Fruit fly (Drosophila melanogaster) whole organism, wandering third instar larva: ENCODE results near the gene CG12539.

Experiments
- Abd-B ChIP-seq: fragments of >200 bp; optimal IDR thresholded peaks from 2 replicates; lab custom pipeline; 2017; ENCODE audit warnings: missing biosample characterization, missing genetic modification characterization
- CG32264 ChIP-seq: fragments of 200-800 bp; sonication (Bioruptor generic); optimal IDR thresholded peaks from 2 replicates; lab custom pipeline; 2016; ENCODE audit warnings: missing biosample characterization, missing genetic modification characterization
- CG9705 ChIP-seq: fragments of 200-800 bp; sonication (Bioruptor generic); optimal IDR thresholded peaks from 2 replicates; lab custom pipeline; 2018; ENCODE audit warnings: missing biosample characterization, mild to moderate bottlenecking, missing genetic modification characterization
- CrebA ChIP-seq: fragments of 200-800 bp; sonication (Bioruptor generic); optimal IDR thresholded peaks from 2 replicates; lab custom pipeline; 2016; ENCODE audit warnings: missing biosample characterization, mild to moderate bottlenecking, missing genetic modification characterization, borderline replicate concordance
- Dfd ChIP-seq: fragments of >200 bp; optimal IDR thresholded peaks from 2 replicates; lab custom pipeline; 2017; ENCODE audit warnings: missing biosample characterization, missing genetic modification characterization
- Dif ChIP-seq: fragments of 200-275, 200-300 bp; sonication (Bioruptor generic); optimal IDR thresholded peaks from 2 replicates; lab custom pipeline; 2018; ENCODE audit warnings: missing biosample characterization, missing genetic modification characterization; ENCODE audit not compliant: partially characterized antibody
- GATAd ChIP-seq: sonication (Bioruptor generic); optimal IDR thresholded peaks from 2 replicates; lab custom pipeline; 2016; ENCODE audit warnings: missing biosample characterization, missing genetic modification characterization
- HLH106 ChIP-seq: fragments of 200-800 bp; optimal IDR thresholded peaks from 3 replicates; lab custom pipeline; 2019; ENCODE audit warnings: missing biosample characterization, mild to moderate bottlenecking, missing genetic modification characterization, moderate library complexity
- Hnf4 ChIP-seq: fragments of 200-800 bp; sonication (Bioruptor generic); optimal IDR thresholded peaks from 2 replicates; lab custom pipeline; 2016; ENCODE audit warnings: missing biosample characterization, mild to moderate bottlenecking, missing genetic modification characterization
- Hr78 ChIP-seq: fragments of >200 bp; optimal IDR thresholded peaks from 2 replicates; lab custom pipeline; 2017; ENCODE audit warnings: missing biosample characterization, missing genetic modification characterization
- Hr83 ChIP-seq: fragments of 200-300 bp; sonication (Bioruptor generic); optimal IDR thresholded peaks from 2 replicates; lab custom pipeline; 2016; ENCODE audit warnings: missing biosample characterization, mild to moderate bottlenecking, missing genetic modification characterization, moderate library complexity; ENCODE audit not compliant: poor library complexity, severe bottlenecking
- Mio ChIP-seq: sonication (Bioruptor generic); optimal IDR thresholded peaks from 2 replicates; lab custom pipeline; 2016; ENCODE audit warnings: missing biosample characterization, missing genetic modification characterization
- Myc ChIP-seq: fragments of >200 bp; optimal IDR thresholded peaks from 2 replicates; lab custom pipeline; 2017
- N ChIP-seq: fragments of >200 bp; optimal IDR thresholded peaks from 2 replicates; lab custom pipeline; 2018; ENCODE audit warnings: missing biosample characterization, missing external identifiers, missing genetic modification characterization
- OdsH ChIP-seq: fragments of 200-800 bp; sonication (Bioruptor generic); optimal IDR thresholded peaks from 2 replicates; lab custom pipeline; 2016; ENCODE audit warnings: missing biosample characterization, mild to moderate bottlenecking, missing genetic modification characterization
- Rel ChIP-seq, 2 experiments: fragments of 200-800 bp; sonication (Bioruptor generic) in 1 of 2; optimal IDR thresholded peaks; 2 replicates in 1 of 2; 3 replicates in 1 of 2; lab custom pipeline; 2016 to 2019; ENCODE audit warnings: mild to moderate bottlenecking in 2 of 2, missing biosample characterization in 2 of 2, missing genetic modification characterization in 2 of 2, moderate library complexity in 1 of 2
- Sp1 ChIP-seq: fragments of 200-800 bp; sonication (Bioruptor generic); optimal IDR thresholded peaks from 3 replicates; lab custom pipeline; 2019; ENCODE audit warnings: missing biosample characterization, mild to moderate bottlenecking, missing genetic modification characterization, moderate library complexity
- br ChIP-seq: fragments of 200-800 bp; sonication (Bioruptor generic); optimal IDR thresholded peaks from 2 replicates; lab custom pipeline; 2016; ENCODE audit warnings: missing biosample characterization, missing genetic modification characterization
- brk ChIP-seq: fragments of 200-800 bp; sonication (Bioruptor generic); optimal IDR thresholded peaks from 2 replicates; lab custom pipeline; 2016; ENCODE audit warnings: missing biosample characterization, mild to moderate bottlenecking, missing genetic modification characterization
- dl ChIP-seq, 2 experiments: fragments of 175-275, 200-275 bp in 1 of 2; fragments of 200-275 bp in 1 of 2; sonication (Bioruptor generic); optimal IDR thresholded peaks; lab custom pipeline; 2018; ENCODE audit warnings: mild to moderate bottlenecking in 2 of 2, missing biosample characterization in 2 of 2, missing genetic modification characterization in 2 of 2, moderate library complexity in 2 of 2; ENCODE audit not compliant: partially characterized antibody in 2 of 2, insufficient read depth in 1 of 2
- dmrt93B ChIP-seq: fragments of 200-800 bp; sonication (Bioruptor generic); optimal IDR thresholded peaks from 2 replicates; lab custom pipeline; 2018; ENCODE audit warnings: missing biosample characterization, mild to moderate bottlenecking, missing genetic modification characterization
- dsf ChIP-seq: sonication (Bioruptor generic); optimal IDR thresholded peaks from 2 replicates; lab custom pipeline; 2016; ENCODE audit warnings: missing biosample characterization, missing genetic modification characterization, borderline replicate concordance
- ey ChIP-seq: fragments of 200-800 bp; sonication (Bioruptor generic); optimal IDR thresholded peaks from 2 replicates; lab custom pipeline; 2016; ENCODE audit warnings: missing biosample characterization, missing genetic modification characterization
- foxo ChIP-seq, 2 experiments: fragments of 200-800 bp; sonication (Bioruptor generic); optimal IDR thresholded peaks; 2 replicates in 1 of 2; 3 replicates in 1 of 2; lab custom pipeline; 2016 to 2017; ENCODE audit warnings: missing biosample characterization in 2 of 2, missing genetic modification characterization in 2 of 2
- fru ChIP-seq: fragments of 200-800 bp; sonication (Bioruptor generic); optimal IDR thresholded peaks from 3 replicates; lab custom pipeline; 2016; ENCODE audit warnings: missing biosample characterization, mild to moderate bottlenecking, missing genetic modification characterization
- h ChIP-seq: fragments of 200-800 bp; sonication (Bioruptor generic); optimal IDR thresholded peaks from 3 replicates; lab custom pipeline; 2016; ENCODE audit warnings: missing biosample characterization, mild to moderate bottlenecking, missing genetic modification characterization
- jim ChIP-seq: fragments of 175-275, 200-325 bp; sonication (Bioruptor generic); optimal IDR thresholded peaks from 2 replicates; lab custom pipeline; 2016; ENCODE audit warnings: missing biosample characterization, mild to moderate bottlenecking, missing genetic modification characterization
- psq ChIP-seq: fragments of 200-800 bp; sonication (Bioruptor generic); optimal IDR thresholded peaks from 3 replicates; lab custom pipeline; 2017; ENCODE audit warnings: missing biosample characterization, mild to moderate bottlenecking, missing genetic modification characterization, moderate library complexity
- rgr ChIP-seq: fragments of 200-800 bp; sonication (Bioruptor generic); optimal IDR thresholded peaks from 3 replicates; lab custom pipeline; 2016; ENCODE audit warnings: missing biosample characterization, mild to moderate bottlenecking, missing genetic modification characterization
- sage ChIP-seq: fragments of 200-800 bp; sonication (Bioruptor generic); optimal IDR thresholded peaks from 2 replicates; lab custom pipeline; 2016; ENCODE audit warnings: missing biosample characterization, mild to moderate bottlenecking, missing genetic modification characterization
- sv ChIP-seq: fragments of 200-800 bp; sonication (Bioruptor generic); optimal IDR thresholded peaks from 3 replicates; lab custom pipeline; 2016; ENCODE audit warnings: missing biosample characterization, missing genetic modification characterization
- tai ChIP-seq: sonication (Bioruptor generic); optimal IDR thresholded peaks from 2 replicates; lab custom pipeline; 2016; ENCODE audit warnings: missing biosample characterization, missing genetic modification characterization
- usp ChIP-seq: fragments of >200 bp; optimal IDR thresholded peaks from 2 replicates; lab custom pipeline; 2017; ENCODE audit warnings: missing biosample characterization, missing genetic modification characterization

The CG12539 gene

dm6 chrX:14844657-14845056, at the start of gene CG12539:
TSS of gene CG12539 (minus strand) at chrX:14844757.
- TF ChIP-seq Dif (GFP tag; lab: Kevin White, UChicago) (no peak), brk (no peak), dmrt93B (GFP tag; lab: Kevin White, UChicago) (no peak), Dfd (no peak), HLH106 (tag; lab: Kevin White, UChicago) (no peak), Myc (lab: Kevin White, UChicago) (no peak), Hr78 (GFP tag; lab: Kevin White, UChicago) (no peak), Hr83 (GFP tag; lab: Kevin White, UChicago) (no peak), CG32264 (no peak)
- TF ChIP-seq, all 38 proteins: peak for 0

- TF ChIP-seq fru (GFP tag; lab: Kevin White, UChicago) (no peak), sage (GFP tag; lab: Kevin White, UChicago) (no peak), Mio (no peak), rgr (GFP tag; lab: Kevin White, UChicago) (no peak), dl (GFP tag; optimal IDR thresholded peaks at IDR 0.05; lab: Kevin White, UChicago; ENCODE audit: insufficient read depth in 1 of 2, partially characterized antibody in 2 of 2) (no peak), CrebA (GFP tag; lab: Kevin White, UChicago) (no peak), sv (GFP tag; lab: Kevin White, UChicago) (no peak), CG32264 (no peak), h (GFP tag; lab: Kevin White, UChicago) (no peak), Rel (GFP tag; optimal IDR thresholded peaks at IDR 0.05; lab: Kevin White, UChicago) (no peak), Rel (tag; optimal IDR thresholded peaks at IDR 0.05; lab: Kevin White, UChicago) (no peak), tai (GFP tag; lab: Kevin White, UChicago) (no peak), GATAd (GFP tag; lab: Kevin White, UChicago) (no peak), Hnf4 (no peak), N (no peak), foxo (GFP tag; optimal IDR thresholded peaks at IDR 0.05; lab: Kevin White, UChicago) (no peak)
- TF ChIP-seq, all 38 proteins: peak for 0
Observed at dm6 chrX:14893872-14894271, 49.3 kb upstream of the CG12539 start.

- no peak for TF ChIP-seq jim (GFP tag; lab: Kevin White, UChicago)
- no peak for TF ChIP-seq Abd-B (GFP tag; lab: Kevin White, UChicago)
- peak in 1 of 2 experiments; percentile 23 for TF ChIP-seq foxo (GFP tag; optimal IDR thresholded peaks at IDR 0.05; lab: Kevin White, UChicago)
- TF ChIP-seq fru (GFP tag; lab: Kevin White, UChicago), result peak; percentile 6
Observed at dm6 chrX:14892303-14892702, 47.7 kb upstream of the CG12539 start.

- TF ChIP-seq CG32264, result no peak
- peak; percentile 15 for TF ChIP-seq Myc (lab: Kevin White, UChicago)
Observed at dm6 chrX:14885554-14885953, 41.0 kb upstream of the CG12539 start.

dm6 chrX:14883993-14884392, 39.4 kb upstream of the CG12539 start:
- no peak for TF ChIP-seq br (GFP tag; lab: Kevin White, UChicago)
- TF ChIP-seq Sp1 (GFP tag; lab: Kevin White, UChicago), result no peak
- TF ChIP-seq Abd-B (GFP tag; lab: Kevin White, UChicago), result no peak
- TF ChIP-seq tai (GFP tag; lab: Kevin White, UChicago), result no peak
- no peak for TF ChIP-seq Hnf4
- TF ChIP-seq Dif (GFP tag; lab: Kevin White, UChicago), result no peak
- TF ChIP-seq CG32264, result no peak
- no peak for TF ChIP-seq GATAd (GFP tag; lab: Kevin White, UChicago)
- TF ChIP-seq fru (GFP tag; lab: Kevin White, UChicago), result no peak
- no peak for TF ChIP-seq h (GFP tag; lab: Kevin White, UChicago)
- TF ChIP-seq dmrt93B (GFP tag; lab: Kevin White, UChicago), result no peak
- TF ChIP-seq OdsH, result no peak
- no peak for TF ChIP-seq foxo (GFP tag; optimal IDR thresholded peaks at IDR 0.05; lab: Kevin White, UChicago)
- TF ChIP-seq Hr78 (GFP tag; lab: Kevin White, UChicago), result no peak

dm6 chrX:14882536-14883118, 38.1 kb upstream of the CG12539 start, which contains the start of the genes CG45064 and CG45065:
TSS of gene CG45064 (minus strand) at chrX:14882586.
TSS of gene CG45065 (minus strand) at chrX:14882586.
- peak; percentile 90 for TF ChIP-seq rgr (GFP tag; lab: Kevin White, UChicago)
- TF ChIP-seq jim (GFP tag; lab: Kevin White, UChicago), result no peak
- no peak for TF ChIP-seq Myc (lab: Kevin White, UChicago)
- TF ChIP-seq tai (GFP tag; lab: Kevin White, UChicago), result peak; percentile 70
- TF ChIP-seq dl (GFP tag; optimal IDR thresholded peaks at IDR 0.05; lab: Kevin White, UChicago; ENCODE audit: insufficient read depth in 1 of 2, partially characterized antibody in 2 of 2), result no peak
- TF ChIP-seq foxo (GFP tag; optimal IDR thresholded peaks at IDR 0.05; lab: Kevin White, UChicago), result peak in 1 of 2 experiments; percentile 75
- no peak for TF ChIP-seq Hr78 (GFP tag; lab: Kevin White, UChicago)
- TF ChIP-seq sage (GFP tag; lab: Kevin White, UChicago), result peak; percentile 65
- TF ChIP-seq GATAd (GFP tag; lab: Kevin White, UChicago), result no peak
- peak; percentile 81 for TF ChIP-seq psq (GFP tag; lab: Kevin White, UChicago)
- TF ChIP-seq h (GFP tag; lab: Kevin White, UChicago), result peak; percentile 92
- TF ChIP-seq CG32264, result no peak
- TF ChIP-seq usp (GFP tag; lab: Kevin White, UChicago), result no peak
- no peak for TF ChIP-seq Hr83 (GFP tag; lab: Kevin White, UChicago)
- TF ChIP-seq Abd-B (GFP tag; lab: Kevin White, UChicago), result no peak
- TF ChIP-seq dmrt93B (GFP tag; lab: Kevin White, UChicago), result peak; percentile 57
- peak; percentile 78 for TF ChIP-seq Sp1 (GFP tag; lab: Kevin White, UChicago)
- peak; percentile 26 for TF ChIP-seq dsf (GFP tag; lab: Kevin White, UChicago)
- TF ChIP-seq ey (GFP tag; lab: Kevin White, UChicago), result peak; percentile 87
- peak; percentile 61 for TF ChIP-seq HLH106 (tag; lab: Kevin White, UChicago)
- TF ChIP-seq CG9705 (GFP tag; lab: Kevin White, UChicago), result peak; percentile 37
- peak; percentile 70 for TF ChIP-seq sv (GFP tag; lab: Kevin White, UChicago)
- TF ChIP-seq Mio, result no peak
- TF ChIP-seq Rel (GFP tag; optimal IDR thresholded peaks at IDR 0.05; lab: Kevin White, UChicago), result no peak
- no peak for TF ChIP-seq Rel (tag; optimal IDR thresholded peaks at IDR 0.05; lab: Kevin White, UChicago)
